Worm (Caenorhabditis elegans) whole organism, L4 larva: ENCODE data around the gene C16C8.25.
"Not testable (repeated sequence)": the region's sequence is repeated elsewhere in the genome, so short reads cannot be mapped to it uniquely, and the experiment has no call there.

ENCODE experiments used
- Y105C5A.15 ChIP-seq: fragments of 200-800 bp; sonication (Bioruptor generic); IDR thresholded peaks from 2 replicates; pipeline ENCODE4 v1.3.6; 2022; ENCODE audit warnings: missing genetic modification characterization, missing compliant biosample characterization
- Y75B8A.6 ChIP-seq: fragments of 200-800 bp; sonication (Bioruptor generic); IDR thresholded peaks from 2 replicates; pipeline ENCODE4 v1.3.6; 2022; ENCODE audit warnings: missing genetic modification reagents, missing genetic modification characterization, missing compliant biosample characterization
- ZK337.2 ChIP-seq: fragments of 200-800 bp; sonication (Bioruptor generic); IDR thresholded peaks from 2 replicates; pipeline ENCODE4 v1.3.6; 2022; ENCODE audit warnings: missing genetic modification reagents, missing genetic modification characterization, missing compliant biosample characterization
- aha-1 ChIP-seq: fragments of 150-350 bp; peaks from one replicate; lab custom pipeline; 2014; ENCODE audit warnings: missing biosample characterization, missing genetic modification characterization
- attf-4 ChIP-seq: sonication (generic microtip); optimal IDR thresholded peaks from 3 replicates; lab custom pipeline; 2017; ENCODE audit warnings: missing biosample characterization, missing genetic modification characterization
- ces-1 ChIP-seq: fragments of 150-350 bp; sonication (generic microtip); optimal IDR thresholded peaks from 4 replicates; lab custom pipeline; 2014; ENCODE audit warnings: missing biosample characterization, missing genetic modification reagents, missing genetic modification characterization
- cey-2 ChIP-seq: sonication (generic microtip); optimal IDR thresholded peaks from 3 replicates; lab custom pipeline; 2017; ENCODE audit warnings: missing genetic modification characterization, mild to moderate bottlenecking, missing compliant biosample characterization, antibody characterized with exemption, borderline replicate concordance; ENCODE audit not compliant: insufficient read depth
- dmd-6 ChIP-seq: fragments of 200-800 bp; sonication (Bioruptor generic); IDR thresholded peaks from 2 replicates; pipeline ENCODE4 v1.3.6; 2022; ENCODE audit warnings: missing genetic modification reagents, missing genetic modification characterization, missing compliant biosample characterization
- dmd-9 ChIP-seq: fragments of 200-800 bp; sonication (Bioruptor generic); IDR thresholded peaks from 2 replicates; pipeline ENCODE4 v1.3.6; 2022; ENCODE audit warnings: missing genetic modification reagents, missing genetic modification characterization, missing compliant biosample characterization
- dpl-1 ChIP-seq: fragments of 150-350 bp; optimal IDR thresholded peaks from 2 replicates; lab custom pipeline; 2014; ENCODE audit warnings: missing biosample characterization, missing genetic modification reagents, missing genetic modification characterization
- dve-1 ChIP-seq: sonication (generic microtip); optimal IDR thresholded peaks from 2 replicates; lab custom pipeline; 2017; ENCODE audit warnings: antibody characterized with exemption, mild to moderate bottlenecking, missing genetic modification characterization, missing compliant biosample characterization; ENCODE audit not compliant: insufficient read depth
- fkh-10 ChIP-seq: fragments of 150-350 bp; optimal IDR thresholded peaks from 2 replicates; lab custom pipeline; 2014; ENCODE audit warnings: missing biosample characterization, missing genetic modification reagents, missing genetic modification characterization
- gei-8 ChIP-seq: fragments of 200-800 bp; sonication (Bioruptor generic); optimal IDR thresholded peaks from 2 replicates; lab custom pipeline; 2018; ENCODE audit warnings: mild to moderate bottlenecking, missing genetic modification characterization, missing compliant biosample characterization
- hif-1 ChIP-seq, 2 experiments: sonication (generic microtip); optimal IDR thresholded peaks; 2 replicates each; lab custom pipeline; 2016 to 2017; ENCODE audit warnings: missing compliant biosample characterization in 2 of 2, missing genetic modification characterization in 2 of 2, missing genetic modification reagents in 2 of 2, missing genotype in 2 of 2, mild to moderate bottlenecking in 1 of 2
- lin-1 ChIP-seq: fragments of 200-800 bp; sonication (Bioruptor generic); IDR thresholded peaks from 2 replicates; pipeline ENCODE4 v1.3.6; 2022; ENCODE audit warnings: missing genetic modification reagents, missing genetic modification characterization, missing compliant biosample characterization
- lin-15B ChIP-seq: fragments of 150-350 bp; sonication (generic microtip); optimal IDR thresholded peaks from 3 replicates; lab custom pipeline; 2014; ENCODE audit warnings: missing biosample characterization, missing genetic modification characterization
- lin-38 ChIP-seq: fragments of 200-800 bp; sonication (Bioruptor generic); IDR thresholded peaks from 2 replicates; pipeline ENCODE4 v1.3.6; 2022; ENCODE audit warnings: missing genetic modification reagents, missing genetic modification characterization, missing compliant biosample characterization
- lir-3 ChIP-seq: sonication (generic microtip); optimal IDR thresholded peaks from 2 replicates; lab custom pipeline; 2016; ENCODE audit warnings: mild to moderate bottlenecking, missing genetic modification characterization, missing compliant biosample characterization
- lsy-2 ChIP-seq, 2 experiments: fragments of 150-350 bp in 1 of 2; sonication (generic microtip) in 1 of 2; optimal IDR thresholded peaks; 2 replicates each; lab custom pipeline; 2014 to 2017; ENCODE audit warnings: missing biosample characterization in 2 of 2, missing genetic modification characterization in 2 of 2
- madf-9 ChIP-seq: fragments of 200-800 bp; sonication (Bioruptor generic); conservative IDR thresholded peaks from 2 replicates; pipeline ENCODE4 v1.3.6; 2022; ENCODE audit warnings: missing genetic modification reagents, missing genetic modification characterization, missing compliant biosample characterization
- mes-2 ChIP-seq: sonication (generic microtip); optimal IDR thresholded peaks from 2 replicates; lab custom pipeline; 2016; ENCODE audit warnings: missing genotype, mild to moderate bottlenecking, missing genetic modification characterization, missing compliant biosample characterization; ENCODE audit not compliant: poor library complexity, severe bottlenecking
- mxl-2 ChIP-seq: fragments of 200-800 bp; sonication (Bioruptor generic); conservative IDR thresholded peaks from 2 replicates; pipeline ENCODE4 v1.3.6; 2022; ENCODE audit warnings: missing genetic modification reagents, missing genetic modification characterization, missing compliant biosample characterization
- mxl-3 ChIP-seq: fragments of 200-800 bp; sonication (Bioruptor generic); optimal IDR thresholded peaks from 2 replicates; lab custom pipeline; 2018; ENCODE audit warnings: mild to moderate bottlenecking, missing genetic modification characterization, missing compliant biosample characterization
- nhr-11 ChIP-seq: fragments of 150-350 bp; optimal IDR thresholded peaks from 2 replicates; lab custom pipeline; 2014; ENCODE audit warnings: missing biosample characterization, missing genetic modification characterization
- nhr-25 ChIP-seq: sonication (generic microtip); optimal IDR thresholded peaks from 2 replicates; lab custom pipeline; 2017; ENCODE audit warnings: missing genetic modification characterization, mild to moderate bottlenecking, missing compliant biosample characterization, antibody characterized with exemption, moderate library complexity, borderline replicate concordance; ENCODE audit not compliant: insufficient read depth
- nhr-28 ChIP-seq: fragments of 150-350 bp; optimal IDR thresholded peaks from 2 replicates; lab custom pipeline; 2014; ENCODE audit warnings: missing biosample characterization, missing genetic modification characterization
- nhr-48 ChIP-seq: sonication (generic microtip); optimal IDR thresholded peaks from 2 replicates; lab custom pipeline; 2016; ENCODE audit warnings: mild to moderate bottlenecking, missing genetic modification characterization, missing compliant biosample characterization
- php-3 ChIP-seq: fragments of 200-800 bp; sonication (Bioruptor generic); IDR thresholded peaks from 2 replicates; pipeline ENCODE4 v1.3.6; 2022; ENCODE audit warnings: missing genetic modification reagents, missing genetic modification characterization, missing compliant biosample characterization
- rbr-2 ChIP-seq: sonication (generic microtip); optimal IDR thresholded peaks from 2 replicates; lab custom pipeline; 2016; ENCODE audit warnings: missing genotype, missing genetic modification characterization, missing compliant biosample characterization
- spr-3 ChIP-seq: fragments of 200-800 bp; sonication (Bioruptor generic); optimal IDR thresholded peaks from 2 replicates; lab custom pipeline; 2018; ENCODE audit warnings: mild to moderate bottlenecking, missing genetic modification characterization, missing compliant biosample characterization
- tra-1 ChIP-seq: fragments of 200-800 bp; sonication (Bioruptor generic); IDR thresholded peaks from 2 replicates; pipeline ENCODE4 v1.3.6; 2022; ENCODE audit warnings: missing genetic modification reagents, missing genetic modification characterization, missing compliant biosample characterization
- unc-130 ChIP-seq: sonication (generic microtip); optimal IDR thresholded peaks from 2 replicates; lab custom pipeline; 2016; ENCODE audit warnings: missing genetic modification reagents, missing genetic modification characterization, missing compliant biosample characterization
- unc-62 ChIP-seq, 3 experiments: fragments of 150-350 bp in 1 of 3; sonication (generic microtip); optimal IDR thresholded peaks in 2 of 3; peaks in 1 of 3; 1 replicate in 1 of 3; 2 replicates in 2 of 3; lab custom pipeline; 2014 to 2017; ENCODE audit warnings: missing biosample characterization in 3 of 3, missing genetic modification characterization in 3 of 3, missing genetic modification reagents in 3 of 3, missing genotype in 1 of 3

The C16C8.25 gene

ce11 chrII:3477171-3477570 lies 28.1 kb downstream of the C16C8.25 start, which contains the start of gene fbxb-104:
fbxb-104 (minus strand) TSS chrII:3477271.
- no peak for TF ChIP-seq tra-1 (GFP tag; lab: Robert Waterston, UW)
- peak in 1 of 2 experiments; percentile 9 for TF ChIP-seq unc-62 (GFP tag; optimal IDR thresholded peaks at IDR 0.05 in 1 of 2; lab: Kevin White, UChicago)
- no peak for TF ChIP-seq unc-62 (tag; optimal IDR thresholded peaks at IDR 0.05; lab: Kevin White, UChicago)

ce11 chrII:3481584-3481983 lies 32.6 kb downstream of the C16C8.25 start, which contains the start of gene Y49F6B.8:
Y49F6B.8 (minus strand) TSS chrII:3481684.
- TF ChIP-seq php-3 (GFP tag; lab: Robert Waterston, UW): no peak
- no peak for TF ChIP-seq dve-1 (tag; lab: Kevin White, UChicago)
- no peak for TF ChIP-seq lin-1 (GFP tag; lab: Robert Waterston, UW)
- no peak for TF ChIP-seq cey-2 (tag; lab: Kevin White, UChicago)
- no peak for TF ChIP-seq lir-3 (tag; lab: Kevin White, UChicago)
- no peak for TF ChIP-seq lin-15B

- peak; percentile 64 for TF ChIP-seq madf-9 (GFP tag; lab: Robert Waterston, UW)
- TF ChIP-seq gei-8 (GFP tag; lab: Kevin White, UChicago): no peak
- TF ChIP-seq nhr-11 (tag; lab: Kevin White, UChicago): peak; percentile 11
- peak; percentile 89 for TF ChIP-seq unc-130 (GFP tag; lab: Kevin White, UChicago)
- TF ChIP-seq attf-4 (tag; lab: Kevin White, UChicago): no peak
- TF ChIP-seq aha-1 (tag; lab: Kevin White, UChicago): peak; percentile 95
- TF ChIP-seq mxl-2 (GFP tag; lab: Robert Waterston, UW): no peak
- TF ChIP-seq ces-1 (GFP tag; lab: Kevin White, UChicago): peak; percentile 74
- TF ChIP-seq nhr-48: no peak
- peak; percentile 31 for TF ChIP-seq dmd-6 (GFP tag; lab: Robert Waterston, UW)
- TF ChIP-seq php-3 (GFP tag; lab: Robert Waterston, UW): 0 out of 2 replicates have a peak, but pooled peaks have one; percentile 43
- TF ChIP-seq nhr-28 (tag; lab: Kevin White, UChicago): peak; percentile 71
- TF ChIP-seq nhr-25 (tag; lab: Kevin White, UChicago): no peak
- peak in 1 of 2 experiments; percentile 81 for TF ChIP-seq hif-1 (tag; optimal IDR thresholded peaks at IDR 0.05; lab: Kevin White, UChicago)
- peak; percentile 74; the same call in 1 of the 2 replicates for TF ChIP-seq ZK337.2 (GFP tag; lab: Robert Waterston, UW)
- TF ChIP-seq Y105C5A.15 (GFP tag; lab: Robert Waterston, UW): no peak
- no peak for TF ChIP-seq lsy-2 (tag; optimal IDR thresholded peaks at IDR 0.05; lab: Kevin White, UChicago)
- peak; percentile 97 for TF ChIP-seq lin-38 (GFP tag; lab: Robert Waterston, UW)
- no peak for TF ChIP-seq mxl-3 (GFP tag; lab: Kevin White, UChicago)
- peak; percentile 43 for TF ChIP-seq rbr-2 (tag; lab: Kevin White, UChicago)
- peak; percentile 28 for TF ChIP-seq fkh-10 (GFP tag; lab: Kevin White, UChicago)
- TF ChIP-seq dmd-9 (GFP tag; lab: Robert Waterston, UW): peak; percentile 54; the same call in 1 of the 2 replicates
- peak; percentile 97 for TF ChIP-seq mes-2 (tag; lab: Kevin White, UChicago)
- peak; percentile 62 for TF ChIP-seq dpl-1
Measured at ce11 chrII:3482231-3482630, 33.2 kb downstream of the C16C8.25 start, which contains the start of gene smu-2. smu-2 (plus strand) TSS chrII:3482408.

ce11 chrII:3490797-3491196 lies 41.8 kb downstream of the C16C8.25 start, which contains the start of gene fbxb-112:
fbxb-112 (plus strand) TSS chrII:3491097.
- TF ChIP-seq spr-3; Y75B8A.6 (GFP tag; lab: Robert Waterston, UW); hif-1 (tag; optimal IDR thresholded peaks at IDR 0.05; lab: Kevin White, UChicago): not testable (repeated sequence)
- TF ChIP-seq, all 104 proteins: peak for 0; not testable (repeated sequence) for 104
